Worm (Caenorhabditis elegans) whole organism, L4 larva: Measurements from ENCODE around the gene ilkp-1.

Source experiments
- D1046.2 ChIP-seq: fragments of 200-800 bp; sonication (Bioruptor generic); IDR thresholded peaks from 2 replicates; pipeline ENCODE4 v1.3.6; 2022; ENCODE audit warnings: missing genetic modification characterization, missing compliant biosample characterization
- F49E8.2 ChIP-seq: sonication (generic microtip); optimal IDR thresholded peaks from 2 replicates; lab custom pipeline; 2016; ENCODE audit warnings: missing compliant biosample characterization, mild to moderate bottlenecking, missing genetic modification characterization, borderline replicate concordance
- R02D3.7 ChIP-seq: fragments of 150-350 bp; sonication (generic microtip); optimal IDR thresholded peaks from 3 replicates; lab custom pipeline; 2014; ENCODE audit warnings: missing biosample characterization, missing genetic modification characterization
- Y105C5A.15 ChIP-seq: fragments of 200-800 bp; sonication (Bioruptor generic); IDR thresholded peaks from 2 replicates; pipeline ENCODE4 v1.3.6; 2022; ENCODE audit warnings: missing genetic modification characterization, missing compliant biosample characterization
- aly-2 ChIP-seq: sonication (generic microtip); optimal IDR thresholded peaks from 2 replicates; lab custom pipeline; 2018; ENCODE audit warnings: missing biosample characterization, missing genetic modification characterization
- ama-1 ChIP-seq: fragments of 150-350 bp; optimal IDR thresholded peaks from 2 replicates; lab custom pipeline; 2014; ENCODE audit warnings: inconsistent platforms, mixed read lengths
- attf-4 ChIP-seq: sonication (generic microtip); optimal IDR thresholded peaks from 3 replicates; lab custom pipeline; 2017; ENCODE audit warnings: missing biosample characterization, missing genetic modification characterization
- ceh-28 ChIP-seq: fragments of 150-350 bp; optimal IDR thresholded peaks from 2 replicates; lab custom pipeline; 2014; ENCODE audit warnings: missing biosample characterization, missing genetic modification reagents, missing genetic modification characterization
- ceh-32 ChIP-seq: sonication (generic microtip); optimal IDR thresholded peaks from 2 replicates; lab custom pipeline; 2016; ENCODE audit warnings: mild to moderate bottlenecking, missing genetic modification characterization, missing compliant biosample characterization; ENCODE audit not compliant: poor library complexity
- cey-2 ChIP-seq: sonication (generic microtip); optimal IDR thresholded peaks from 3 replicates; lab custom pipeline; 2017; ENCODE audit warnings: missing genetic modification characterization, mild to moderate bottlenecking, missing compliant biosample characterization, antibody characterized with exemption, borderline replicate concordance; ENCODE audit not compliant: insufficient read depth
- ctbp-1 ChIP-seq: fragments of 200-800 bp; sonication (Bioruptor generic); IDR thresholded peaks from 2 replicates; pipeline ENCODE4 v1.3.6; 2022; ENCODE audit warnings: missing genetic modification reagents, missing genetic modification characterization, missing compliant biosample characterization
- daf-19 ChIP-seq: fragments of 200-800 bp; sonication (Bioruptor generic); conservative IDR thresholded peaks from 2 replicates; pipeline ENCODE4 v1.3.6; 2022; ENCODE audit warnings: missing genetic modification characterization, missing compliant biosample characterization
- daf-8 ChIP-seq: fragments of 200-800 bp; sonication (Bioruptor generic); IDR thresholded peaks from 2 replicates; pipeline ENCODE4 v1.3.6; 2022; ENCODE audit warnings: missing genetic modification characterization, missing compliant biosample characterization
- dmd-9 ChIP-seq: fragments of 200-800 bp; sonication (Bioruptor generic); IDR thresholded peaks from 2 replicates; pipeline ENCODE4 v1.3.6; 2022; ENCODE audit warnings: missing genetic modification reagents, missing genetic modification characterization, missing compliant biosample characterization
- egl-27 ChIP-seq: sonication (generic microtip); optimal IDR thresholded peaks from 3 replicates; lab custom pipeline; 2017; ENCODE audit warnings: missing biosample characterization, missing genetic modification reagents, missing genetic modification characterization
- gei-8 ChIP-seq: fragments of 200-800 bp; sonication (Bioruptor generic); optimal IDR thresholded peaks from 2 replicates; lab custom pipeline; 2018; ENCODE audit warnings: mild to moderate bottlenecking, missing genetic modification characterization, missing compliant biosample characterization
- hif-1 ChIP-seq, 2 experiments: sonication (generic microtip); optimal IDR thresholded peaks; 2 replicates each; lab custom pipeline; 2016 to 2017; ENCODE audit warnings: missing compliant biosample characterization in 2 of 2, missing genetic modification characterization in 2 of 2, missing genetic modification reagents in 2 of 2, missing genotype in 2 of 2, mild to moderate bottlenecking in 1 of 2
- hlh-11 ChIP-seq: fragments of 200-800 bp; sonication (Bioruptor generic); optimal IDR thresholded peaks from 2 replicates; lab custom pipeline; 2018; ENCODE audit warnings: mild to moderate bottlenecking, missing genetic modification characterization, missing compliant biosample characterization
- hlh-30 ChIP-seq: sonication (generic microtip); optimal IDR thresholded peaks from 2 replicates; lab custom pipeline; 2017; ENCODE audit warnings: antibody characterized with exemption, mild to moderate bottlenecking, missing genetic modification characterization, missing compliant biosample characterization; ENCODE audit not compliant: insufficient read depth
- hmg-1.1 ChIP-seq: fragments of 200-800 bp; sonication (Bioruptor generic); IDR thresholded peaks from 2 replicates; pipeline ENCODE4 v1.3.6; 2022; ENCODE audit warnings: missing genetic modification reagents, missing genetic modification characterization, missing compliant biosample characterization
- jun-1 ChIP-seq: fragments of 150-350 bp; optimal IDR thresholded peaks from 2 replicates; lab custom pipeline; 2014; ENCODE audit warnings: missing biosample characterization, missing genetic modification reagents, missing genetic modification characterization
- lin-1 ChIP-seq: fragments of 200-800 bp; sonication (Bioruptor generic); IDR thresholded peaks from 2 replicates; pipeline ENCODE4 v1.3.6; 2022; ENCODE audit warnings: missing genetic modification reagents, missing genetic modification characterization, missing compliant biosample characterization
- lin-13 ChIP-seq: fragments of 150-350 bp; optimal IDR thresholded peaks from 2 replicates; lab custom pipeline; 2014; ENCODE audit warnings: missing biosample characterization, missing genetic modification reagents, missing genetic modification characterization
- lin-15B ChIP-seq: fragments of 150-350 bp; sonication (generic microtip); optimal IDR thresholded peaks from 3 replicates; lab custom pipeline; 2014; ENCODE audit warnings: missing biosample characterization, missing genetic modification characterization
- lin-38 ChIP-seq: fragments of 200-800 bp; sonication (Bioruptor generic); IDR thresholded peaks from 2 replicates; pipeline ENCODE4 v1.3.6; 2022; ENCODE audit warnings: missing genetic modification reagents, missing genetic modification characterization, missing compliant biosample characterization
- lin-39 ChIP-seq: fragments of 150-350 bp; optimal IDR thresholded peaks from 2 replicates; lab custom pipeline; 2014; ENCODE audit warnings: missing biosample characterization, missing genetic modification reagents, missing genetic modification characterization
- lir-3 ChIP-seq: sonication (generic microtip); optimal IDR thresholded peaks from 2 replicates; lab custom pipeline; 2016; ENCODE audit warnings: mild to moderate bottlenecking, missing genetic modification characterization, missing compliant biosample characterization
- madf-5 ChIP-seq, 2 experiments: fragments of 200-800 bp; sonication (Bioruptor generic); IDR thresholded peaks; 2 replicates each; pipeline ENCODE4 v1.3.6; 2022; ENCODE audit warnings: missing compliant biosample characterization in 2 of 2, missing genetic modification characterization in 2 of 2
- madf-9 ChIP-seq: fragments of 200-800 bp; sonication (Bioruptor generic); conservative IDR thresholded peaks from 2 replicates; pipeline ENCODE4 v1.3.6; 2022; ENCODE audit warnings: missing genetic modification reagents, missing genetic modification characterization, missing compliant biosample characterization
- mdt-29 ChIP-seq: fragments of 200-800 bp; sonication (Bioruptor generic); IDR thresholded peaks from 2 replicates; pipeline ENCODE4 v1.3.6; 2022; ENCODE audit warnings: missing genetic modification reagents, missing genetic modification characterization, missing compliant biosample characterization
- mep-1 ChIP-seq: fragments of 150-350 bp; sonication (generic microtip); optimal IDR thresholded peaks from 3 replicates; lab custom pipeline; 2014; ENCODE audit warnings: missing biosample characterization, missing genetic modification characterization
- mes-2 ChIP-seq: sonication (generic microtip); optimal IDR thresholded peaks from 2 replicates; lab custom pipeline; 2016; ENCODE audit warnings: missing genotype, mild to moderate bottlenecking, missing genetic modification characterization, missing compliant biosample characterization; ENCODE audit not compliant: poor library complexity, severe bottlenecking
- nhr-111 ChIP-seq: fragments of 200-800 bp; sonication (Bioruptor generic); optimal IDR thresholded peaks from 2 replicates; lab custom pipeline; 2018; ENCODE audit warnings: mild to moderate bottlenecking, missing genetic modification characterization, missing compliant biosample characterization
- nhr-237 ChIP-seq: sonication (generic microtip); optimal IDR thresholded peaks from 2 replicates; lab custom pipeline; 2017; ENCODE audit warnings: missing biosample characterization, missing genetic modification characterization
- nhr-42 ChIP-seq: fragments of 200-800 bp; sonication (Bioruptor generic); IDR thresholded peaks from 2 replicates; pipeline ENCODE4 v1.3.6; 2022; ENCODE audit warnings: missing genetic modification characterization, missing compliant biosample characterization
- nhr-48 ChIP-seq: sonication (generic microtip); optimal IDR thresholded peaks from 2 replicates; lab custom pipeline; 2016; ENCODE audit warnings: mild to moderate bottlenecking, missing genetic modification characterization, missing compliant biosample characterization
- nhr-6 ChIP-seq: fragments of 150-350 bp; optimal IDR thresholded peaks from 2 replicates; lab custom pipeline; 2014; ENCODE audit warnings: missing biosample characterization, missing genetic modification characterization
- nhr-76 ChIP-seq: fragments of 150-350 bp; optimal IDR thresholded peaks from 2 replicates; lab custom pipeline; 2014; ENCODE audit warnings: missing biosample characterization, missing genetic modification characterization
- php-3 ChIP-seq: fragments of 200-800 bp; sonication (Bioruptor generic); IDR thresholded peaks from 2 replicates; pipeline ENCODE4 v1.3.6; 2022; ENCODE audit warnings: missing genetic modification reagents, missing genetic modification characterization, missing compliant biosample characterization
- saeg-2 ChIP-seq: fragments of 200-800 bp; sonication (Bioruptor generic); IDR thresholded peaks from 2 replicates; pipeline ENCODE4 v1.3.6; 2022; ENCODE audit warnings: missing genetic modification reagents, missing genetic modification characterization, missing compliant biosample characterization
- sdz-12 ChIP-seq: fragments of 200-800 bp; sonication (Bioruptor generic); optimal IDR thresholded peaks from 2 replicates; lab custom pipeline; 2018; ENCODE audit warnings: mild to moderate bottlenecking, missing genetic modification characterization, missing compliant biosample characterization
- skn-1 ChIP-seq: fragments of 150-350 bp; optimal IDR thresholded peaks from 2 replicates; lab custom pipeline; 2014; ENCODE audit warnings: missing biosample characterization, missing genetic modification characterization
- snpc-4 ChIP-seq: fragments of 150-350 bp; optimal IDR thresholded peaks from 2 replicates; lab custom pipeline; 2014; ENCODE audit warnings: missing biosample characterization, missing genetic modification characterization
- spr-1 ChIP-seq: sonication (generic microtip); optimal IDR thresholded peaks from 2 replicates; lab custom pipeline; 2016; ENCODE audit warnings: mild to moderate bottlenecking, missing genetic modification characterization, missing compliant biosample characterization
- spr-3 ChIP-seq: fragments of 200-800 bp; sonication (Bioruptor generic); optimal IDR thresholded peaks from 2 replicates; lab custom pipeline; 2018; ENCODE audit warnings: mild to moderate bottlenecking, missing genetic modification characterization, missing compliant biosample characterization
- unc-130 ChIP-seq: sonication (generic microtip); optimal IDR thresholded peaks from 2 replicates; lab custom pipeline; 2016; ENCODE audit warnings: missing genetic modification reagents, missing genetic modification characterization, missing compliant biosample characterization
- vab-7 ChIP-seq: fragments of 200-800 bp; sonication (Bioruptor generic); IDR thresholded peaks from 2 replicates; pipeline ENCODE4 v1.3.6; 2022; ENCODE audit warnings: missing genetic modification reagents, missing genetic modification characterization, missing compliant biosample characterization
- zag-1 ChIP-seq: fragments of 150-350 bp; optimal IDR thresholded peaks from 2 replicates; lab custom pipeline; 2014; ENCODE audit warnings: missing biosample characterization, missing genetic modification characterization
- zfp-2 ChIP-seq: sonication (generic microtip); optimal IDR thresholded peaks from 2 replicates; lab custom pipeline; 2016; ENCODE audit warnings: mild to moderate bottlenecking, missing genetic modification characterization, missing compliant biosample characterization
- zfp-3 ChIP-seq: fragments of 200-800 bp; sonication (Bioruptor generic); conservative IDR thresholded peaks from 2 replicates; pipeline ENCODE4 v1.3.6; 2022; ENCODE audit warnings: missing genetic modification reagents, missing genetic modification characterization, missing compliant biosample characterization
- ztf-11 ChIP-seq: fragments of 150-350 bp; optimal IDR thresholded peaks from 2 replicates; lab custom pipeline; 2014; ENCODE audit warnings: missing biosample characterization, missing genetic modification characterization

ilkp-1 gene

ce11 chrII:11097154-11097887 lies 47.3 kb downstream of the ilkp-1 start, which contains the start of the genes rpl-36.A and nuo-1 (continued):
- TF ChIP-seq jun-1 (tag; lab: Kevin White, UChicago) = no peak
- TF ChIP-seq ceh-32 (tag; lab: Kevin White, UChicago) = no peak
- no peak for TF ChIP-seq spr-3
- peak; percentile 81 for TF ChIP-seq nhr-6
- TF ChIP-seq ceh-28 (tag; lab: Kevin White, UChicago) = no peak
- TF ChIP-seq daf-8 (GFP tag; lab: Robert Waterston, UW) = no peak
- no peak for TF ChIP-seq Y105C5A.15 (GFP tag; lab: Robert Waterston, UW)
- TF ChIP-seq unc-130 (GFP tag; lab: Kevin White, UChicago) = peak; percentile 50
- TF ChIP-seq egl-27 (tag; lab: Kevin White, UChicago) = no peak
- TF ChIP-seq D1046.2 = peak; percentile 98
- no peak for TF ChIP-seq mdt-29 (GFP tag; lab: Robert Waterston, UW)
- TF ChIP-seq zag-1 (tag; lab: Kevin White, UChicago) = no peak
- no peak for TF ChIP-seq snpc-4
- TF ChIP-seq zfp-2 = no peak
- no peak for TF ChIP-seq zfp-3
- peak in 1 of 2 experiments; percentile 74 for TF ChIP-seq hif-1 (tag; optimal IDR thresholded peaks at IDR 0.05; lab: Kevin White, UChicago)
- TF ChIP-seq hmg-1.1 (GFP tag; lab: Robert Waterston, UW) = peak; percentile 72
- TF ChIP-seq lin-38 (GFP tag; lab: Robert Waterston, UW) = peak; percentile 78
- peak; percentile 20 for TF ChIP-seq spr-1 (tag; lab: Kevin White, UChicago)
- peak; percentile 80 for TF ChIP-seq hlh-11
- no peak for TF ChIP-seq daf-19 (GFP tag; lab: Robert Waterston, UW)
- TF ChIP-seq lin-13 (GFP tag; lab: Kevin White, UChicago) = peak; percentile 54
- no peak for TF ChIP-seq saeg-2 (GFP tag; lab: Robert Waterston, UW)
- no peak for TF ChIP-seq gei-8 (GFP tag; lab: Kevin White, UChicago)
- no peak for TF ChIP-seq madf-9 (GFP tag; lab: Robert Waterston, UW)
- no peak for TF ChIP-seq cey-2 (tag; lab: Kevin White, UChicago)
- peak; percentile 85 for TF ChIP-seq mep-1 (tag; lab: Kevin White, UChicago)
- TF ChIP-seq nhr-237 (tag; lab: Kevin White, UChicago) = no peak
- TF ChIP-seq lin-1 (GFP tag; lab: Robert Waterston, UW) = no peak
- TF ChIP-seq nhr-76 (tag; lab: Kevin White, UChicago) = no peak
- TF ChIP-seq nhr-111 = no peak
- TF ChIP-seq R02D3.7 = no peak
- TF ChIP-seq hlh-30 (tag; lab: Kevin White, UChicago) = peak; percentile 76
- TF ChIP-seq aly-2 (tag; lab: Kevin White, UChicago) = no peak
- no peak for TF ChIP-seq sdz-12 (GFP tag; lab: Kevin White, UChicago)
- no peak for TF ChIP-seq madf-5 (GFP tag; IDR thresholded peaks at IDR 0.05; lab: Robert Waterston, UW)
- TF ChIP-seq nhr-48 (tag; lab: Kevin White, UChicago) = no peak
- TF ChIP-seq dmd-9 (GFP tag; lab: Robert Waterston, UW) = no peak
- TF ChIP-seq F49E8.2 = no peak
- TF ChIP-seq mes-2 = peak; percentile 86
- TF ChIP-seq lin-39 (tag; lab: Kevin White, UChicago) = no peak
- no peak for TF ChIP-seq ztf-11 (tag; lab: Kevin White, UChicago)
- no peak for TF ChIP-seq php-3 (GFP tag; lab: Robert Waterston, UW)
- no peak for TF ChIP-seq attf-4
- TF ChIP-seq nhr-42 (GFP tag; lab: Robert Waterston, UW) = no peak
- TF ChIP-seq skn-1 = no peak
- no peak for TF ChIP-seq vab-7 (GFP tag; lab: Robert Waterston, UW)
- TF ChIP-seq lin-15B (tag; lab: Kevin White, UChicago) = no peak
- TF ChIP-seq lir-3 = no peak
- TF ChIP-seq ctbp-1 (GFP tag; lab: Robert Waterston, UW) = no peak
- TF ChIP-seq ama-1 (lab: Kevin White, UChicago) = peak; percentile 56
